Fruit fly (Drosophila melanogaster): ENCODE data around the gene Hsc70-3.

Gene Hsc70-3

DNA sequence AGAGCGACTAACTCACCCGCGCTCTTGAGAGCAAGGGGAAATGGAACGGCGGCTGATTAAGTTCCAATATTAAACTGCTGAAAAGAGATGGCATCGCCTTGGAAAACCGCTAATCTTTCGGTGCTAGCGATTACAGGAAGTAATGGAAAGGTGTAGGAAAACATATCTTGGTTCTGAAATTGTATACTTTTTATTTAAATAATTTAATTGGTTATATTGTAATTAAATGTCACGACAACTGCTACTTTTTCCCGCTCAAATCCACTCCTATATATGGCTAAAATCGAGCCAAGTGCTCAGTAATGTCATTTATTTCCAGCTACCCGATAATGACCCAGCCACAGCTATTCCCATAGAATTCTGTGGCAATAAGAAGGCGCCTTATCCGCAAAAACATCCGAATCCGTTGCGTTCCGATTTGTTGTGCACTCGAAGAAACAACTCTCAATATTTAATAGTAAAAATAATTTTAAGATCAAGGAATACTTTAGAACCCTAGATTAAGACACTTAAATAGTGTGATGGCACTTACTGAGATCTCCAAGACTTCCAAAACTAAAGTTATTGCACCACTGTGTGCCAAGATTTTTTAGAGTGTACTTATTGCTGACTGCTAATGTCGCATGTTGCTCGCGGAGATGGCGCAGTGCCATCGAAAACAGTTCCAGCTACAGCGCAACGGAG, 18.6 kb downstream of the Hsc70-3 start (continued):
- TF ChIP-seq peb (GFP tag; IDR thresholded peaks at IDR 0.05) (peak; percentile 21; the same call in 1 of the 2 replicates), CG10979 (tag; optimal IDR thresholded peaks at IDR 0.05) (peak; percentile 61), nom (GFP tag; optimal IDR thresholded peaks at IDR 0.05) (peak; percentile 59), pho (GFP tag; optimal IDR thresholded peaks at IDR 0.05) (peak; percentile 33), hb (GFP tag; IDR thresholded peaks at IDR 0.05; ENCODE audit: partially characterized antibody) (no peak), inv (GFP tag; IDR thresholded peaks at IDR 0.05; ENCODE audit: partially characterized antibody) (no peak), ara (GFP tag; IDR thresholded peaks at IDR 0.05) (peak; percentile 74), CTCF (GFP tag; optimal IDR thresholded peaks at IDR 0.05) (peak; percentile 9), CG8388 (GFP tag; optimal IDR thresholded peaks at IDR 0.05) (peak; percentile 73), CG3065 (GFP tag; optimal IDR thresholded peaks at IDR 0.05) (no peak), gce (GFP tag; IDR thresholded peaks at IDR 0.05) (peak; percentile 66; the same call in 1 of the 3 replicates), ATbp (GFP tag; optimal IDR thresholded peaks at IDR 0.05) (peak; percentile 67), Gug (GFP tag; IDR thresholded peaks at IDR 0.05) (no peak), NC2β (GFP tag; optimal IDR thresholded peaks at IDR 0.05) (peak; percentile 33), ase (GFP tag; IDR thresholded peaks at IDR 0.05) (peak; percentile 56; the same call in 2 of the 3 replicates), CG11247 (GFP tag; IDR thresholded peaks at IDR 0.05) (peak; percentile 57), CG10274 (GFP tag; optimal IDR thresholded peaks at IDR 0.05) (peak; percentile 10), CG1647 (GFP tag; optimal IDR thresholded peaks at IDR 0.05) (peak; percentile 57), sima (GFP tag; optimal IDR thresholded peaks at IDR 0.05) (no peak), CG3847 (GFP tag; IDR thresholded peaks at IDR 0.05) (peak; percentile 26; the same call in 1 of the 2 replicates), CG13287 (GFP tag; IDR thresholded peaks at IDR 0.05; ENCODE audit: partially characterized antibody) (no peak), Rx (GFP tag; IDR thresholded peaks at IDR 0.05) (peak; percentile 73), Xbp1 (GFP tag; optimal IDR thresholded peaks at IDR 0.05) (peak; percentile 81), CG3838 (GFP tag; optimal IDR thresholded peaks at IDR 0.05) (peak; percentile 31), dysf (GFP tag; IDR thresholded peaks at IDR 0.05) (peak; percentile 82), Jarid2 (GFP tag; optimal IDR thresholded peaks at IDR 0.05) (peak; percentile 37), bsh (GFP tag; optimal IDR thresholded peaks at IDR 0.05) (peak; percentile 72), fd96Cb (tag; optimal IDR thresholded peaks at IDR 0.05) (peak; percentile 64), Neu2 (GFP tag; optimal IDR thresholded peaks at IDR 0.05; ENCODE audit: borderline replicate concordance) (no peak), CG31441 (GFP tag; IDR thresholded peaks at IDR 0.05) (peak; percentile 78), D19B (GFP tag; optimal IDR thresholded peaks at IDR 0.05) (no peak), ab (GFP tag; optimal IDR thresholded peaks at IDR 0.05) (peak; percentile 6), mirr (GFP tag; optimal IDR thresholded peaks at IDR 0.05) (no peak), cas (GFP tag; IDR thresholded peaks at IDR 0.05) (no peak), TFAM (GFP tag; optimal IDR thresholded peaks at IDR 0.05) (no peak), Camta (GFP tag; optimal IDR thresholded peaks at IDR 0.05) (peak; percentile 59), slbo (GFP tag; IDR thresholded peaks at IDR 0.05) (peak; percentile 79), Deaf1 (tag; optimal IDR thresholded peaks at IDR 0.05) (peak; percentile 28), Rfx (GFP tag; IDR thresholded peaks at IDR 0.05) (peak; percentile 71), p53 (GFP tag; optimal IDR thresholded peaks at IDR 0.05) (no peak), ranshi (GFP tag; IDR thresholded peaks at IDR 0.05) (peak; percentile 79), CG13775 (GFP tag; optimal IDR thresholded peaks at IDR 0.05) (peak; percentile 52), CG6689 (GFP tag; IDR thresholded peaks at IDR 0.05) (peak; percentile 59), repo (GFP tag; optimal IDR thresholded peaks at IDR 0.05) (no peak), Dip2 (GFP tag; IDR thresholded peaks at IDR 0.05) (no peak), CG31365 (tag; optimal IDR thresholded peaks at IDR 0.05) (no peak), CG18262 (tag; optimal IDR thresholded peaks at IDR 0.05) (peak; percentile 66), CG4617 (GFP tag; optimal IDR thresholded peaks at IDR 0.05; ENCODE audit: borderline replicate concordance) (no peak), Adf1 (GFP tag; IDR thresholded peaks at IDR 0.05) (no peak), fd102C (GFP tag; optimal IDR thresholded peaks at IDR 0.05) (no peak), luna (GFP tag; optimal IDR thresholded peaks at IDR 0.05) (no peak)
